Fruit fly (Drosophila melanogaster) whole organism: ENCODE data around the gene CG14275.

Source experiments
- Dll ChIP-seq: fragments of >200 bp; optimal IDR thresholded peaks from 2 replicates; lab custom pipeline; 2017
- EcR ChIP-seq, 2 experiments: fragments of >200 bp; optimal IDR thresholded peaks; 2 replicates each; lab custom pipeline; 2017; ENCODE audit warnings: missing biosample characterization in 2 of 2, missing genetic modification characterization in 2 of 2, missing genetic modification reagents in 2 of 2
- pan ChIP-seq: fragments of >200 bp; optimal IDR thresholded peaks from 2 replicates; lab custom pipeline; 2017

- no peak for TF ChIP-seq Dll (lab: Kevin White, UChicago)
- no peak for TF ChIP-seq EcR (GFP tag; optimal IDR thresholded peaks at IDR 0.05; lab: Kevin White, UChicago)
- TF ChIP-seq pan (lab: Kevin White, UChicago): no peak
Measured at dm6 chr2L:8350560-8351171, 23.4 kb downstream of the CG14275 start.
